Fruit fly (Drosophila melanogaster): ENCODE measurements around the gene CG9399.
A peak's percentile ranks its signal among the peaks of the same experiment; 100 is the strongest.

CG9399 gene

DNA sequence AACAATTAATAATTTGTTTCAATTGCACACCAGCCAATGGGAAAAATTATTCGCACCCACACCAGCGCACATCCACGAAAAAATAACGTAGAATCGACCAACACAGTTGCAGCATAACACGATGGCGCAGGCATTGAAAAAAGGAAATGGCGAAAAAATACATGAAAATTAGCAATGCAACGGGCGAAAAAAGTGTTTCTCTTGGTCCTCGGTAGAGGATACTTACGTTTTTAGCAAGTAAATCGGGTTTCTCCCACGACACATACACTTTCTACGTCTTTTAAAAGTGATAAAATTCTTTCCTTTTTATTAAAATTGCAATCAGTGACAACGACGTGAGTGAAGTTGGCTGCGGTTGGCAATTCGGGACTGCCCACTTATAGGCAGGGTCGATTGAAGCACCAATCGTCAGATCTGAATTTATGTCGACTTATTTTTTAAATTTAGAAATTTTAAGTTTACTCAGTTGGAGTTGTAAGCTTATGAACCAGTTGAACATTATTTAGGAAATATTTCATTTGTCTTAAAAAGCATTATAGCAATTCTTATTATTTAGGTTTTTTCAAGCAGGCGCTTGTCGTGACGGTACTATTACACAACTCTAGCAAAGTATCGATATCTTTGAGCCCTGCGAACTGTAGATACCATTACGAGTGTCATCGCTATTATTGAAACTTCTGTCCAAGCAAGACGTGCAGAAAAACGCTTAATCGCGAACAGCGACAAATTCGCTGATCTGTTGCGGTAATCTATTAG lies 3.5 kb upstream of the CG9399 start, which contains the start of the genes Kap-alpha3 and Son (continued):
- TF ChIP-seq CG2889 (GFP tag; IDR thresholded peaks at IDR 0.05) (peak; percentile 82), onecut (GFP tag; IDR thresholded peaks at IDR 0.05) (peak; percentile 87), Hr3 (GFP tag; optimal IDR thresholded peaks at IDR 0.05) (peak; percentile 90), maf-S (GFP tag; optimal IDR thresholded peaks at IDR 0.05) (peak; percentile 92), Scr (GFP tag; IDR thresholded peaks at IDR 0.05; ENCODE audit: partially characterized antibody) (peak; percentile 91), dm (GFP tag; optimal IDR thresholded peaks at IDR 0.05) (peak; percentile 96), zf30C (GFP tag; optimal IDR thresholded peaks at IDR 0.05) (peak; percentile 48), CG7372 (GFP tag; IDR thresholded peaks at IDR 0.05) (peak; percentile 88), lov (optimal IDR thresholded peaks at IDR 0.05) (no peak), lov (GFP tag; IDR thresholded peaks at IDR 0.05) (peak; percentile 92), abd-A (tag; optimal IDR thresholded peaks at IDR 0.05) (no peak), Adf1 (GFP tag; IDR thresholded peaks at IDR 0.05) (peak; percentile 59), sima (GFP tag; optimal IDR thresholded peaks at IDR 0.05) (peak; percentile 62), grn (GFP tag; optimal IDR thresholded peaks at IDR 0.05) (peak; percentile 87), gro (GFP tag; optimal IDR thresholded peaks at IDR 0.05) (peak; percentile 93), CG31441 (GFP tag; IDR thresholded peaks at IDR 0.05) (peak; percentile 90), Hr78 (GFP tag; optimal IDR thresholded peaks at IDR 0.05) (peak in 1 of 2 experiments; percentile 54), Lhr (GFP tag; optimal IDR thresholded peaks at IDR 0.05) (peak; percentile 93), mirr (GFP tag; optimal IDR thresholded peaks at IDR 0.05) (peak; percentile 96), E2f2 (GFP tag; IDR thresholded peaks at IDR 0.05) (peak; percentile 72), CG17912 (GFP tag; optimal IDR thresholded peaks at IDR 0.05) (peak; percentile 98), Eip74EF (GFP tag; optimal IDR thresholded peaks at IDR 0.05) (peak in 1 of 2 experiments; percentile 76), chif (GFP tag; optimal IDR thresholded peaks at IDR 0.05) (peak; percentile 91 to 95), tup (GFP tag; optimal IDR thresholded peaks at IDR 0.05) (peak; percentile 86), Dp (GFP tag; optimal IDR thresholded peaks at IDR 0.05) (peak; percentile 41), fd96Cb (tag; optimal IDR thresholded peaks at IDR 0.05) (peak; percentile 74), Mad (GFP tag; optimal IDR thresholded peaks at IDR 0.05) (peak; percentile 96), trh (GFP tag; optimal IDR thresholded peaks at IDR 0.05) (peak; percentile 88), CG1792 (GFP tag; optimal IDR thresholded peaks at IDR 0.05) (peak; percentile 85), slou (GFP tag; optimal IDR thresholded peaks at IDR 0.05) (peak; percentile 84), CG8388 (GFP tag; optimal IDR thresholded peaks at IDR 0.05) (peak; percentile 84), CG16779 (GFP tag; IDR thresholded peaks at IDR 0.05) (peak; percentile 79; the same call in 1 of the 2 replicates), sob (GFP tag; IDR thresholded peaks at IDR 0.05) (peak; percentile 93), z (GFP tag; IDR thresholded peaks at IDR 0.05) (no peak), yki (optimal IDR thresholded peaks at IDR 0.05) (no peak), CG8290 (GFP tag; optimal IDR thresholded peaks at IDR 0.05) (peak; percentile 79), CG8290 (tag; optimal IDR thresholded peaks at IDR 0.05) (peak; percentile 79 to 95), D19A (tag; optimal IDR thresholded peaks at IDR 0.05) (peak; percentile 69), CG32767 (GFP tag; IDR thresholded peaks at IDR 0.05) (peak; percentile 77), vnd (GFP tag; IDR thresholded peaks at IDR 0.05; ENCODE audit: partially characterized antibody) (peak; percentile 76), gsb (GFP tag; IDR thresholded peaks at IDR 0.05) (peak; percentile 68), CG9727 (GFP tag; optimal IDR thresholded peaks at IDR 0.05) (peak; percentile 97), CG17359 (tag; optimal IDR thresholded peaks at IDR 0.05) (peak; percentile 88), twi (tag; optimal IDR thresholded peaks at IDR 0.05) (peak; percentile 90), HmgZ (tag; optimal IDR thresholded peaks at IDR 0.05) (peak; percentile 95), vvl (GFP tag; IDR thresholded peaks at IDR 0.05) (peak; percentile 91), fd64A (GFP tag; optimal IDR thresholded peaks at IDR 0.05) (peak; percentile 86), zen2 (GFP tag; IDR thresholded peaks at IDR 0.05; ENCODE audit: partially characterized antibody) (peak; percentile 75; the same call in 1 of the 3 replicates), dan (GFP tag; IDR thresholded peaks at IDR 0.05) (no peak), Sox100B (GFP tag; optimal IDR thresholded peaks at IDR 0.05) (peak; percentile 95)

All from whole organism, embryonic.